Fruit fly (Drosophila melanogaster): ENCODE measurements around the gene CG31680.

- TF ChIP-seq psq (optimal IDR thresholded peaks at IDR 0.05): no peak
- TF ChIP-seq Dll (optimal IDR thresholded peaks at IDR 0.05): no peak
- TF ChIP-seq CG8478 (optimal IDR thresholded peaks at IDR 0.05): no peak
- no peak for TF ChIP-seq EcR (GFP tag; optimal IDR thresholded peaks at IDR 0.05)
- no peak for TF ChIP-seq pan (optimal IDR thresholded peaks at IDR 0.05)
- no peak for TF ChIP-seq usp (GFP tag; optimal IDR thresholded peaks at IDR 0.05)
These were observed 34.0 kb downstream of the CG31680 start for dm6 chr2L:20673737-20674461.

Measured in whole organism.